Worm (Caenorhabditis elegans): ENCODE results near the gene srh-290.

Gene srh-290

DNA sequence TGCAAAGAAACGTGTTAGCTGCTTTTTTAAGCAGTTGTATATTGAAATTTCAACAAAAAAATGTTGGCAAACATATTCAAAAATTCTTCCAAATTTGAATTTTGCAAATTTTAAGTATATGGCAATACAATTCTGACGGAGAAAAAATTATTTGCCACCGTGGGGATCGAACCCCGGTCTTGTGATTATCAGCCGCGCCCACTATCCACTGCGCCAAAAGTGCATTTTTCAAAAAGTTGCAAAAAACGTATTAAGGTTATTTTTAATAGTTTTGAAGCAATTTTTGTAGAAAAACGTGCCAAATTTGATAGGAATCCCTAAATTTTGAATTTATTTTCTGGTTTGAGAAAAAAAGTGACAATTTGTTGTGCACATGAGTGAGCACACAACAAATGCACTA, 5.9 kb upstream of the srh-290 start:
- TF ChIP-seq W03F9.2 (tag; optimal IDR thresholded peaks at IDR 0.05) (no peak), dao-5 (tag; optimal IDR thresholded peaks at IDR 0.05) (no peak), him-1 (tag; optimal IDR thresholded peaks at IDR 0.05) (no peak)

DNA sequence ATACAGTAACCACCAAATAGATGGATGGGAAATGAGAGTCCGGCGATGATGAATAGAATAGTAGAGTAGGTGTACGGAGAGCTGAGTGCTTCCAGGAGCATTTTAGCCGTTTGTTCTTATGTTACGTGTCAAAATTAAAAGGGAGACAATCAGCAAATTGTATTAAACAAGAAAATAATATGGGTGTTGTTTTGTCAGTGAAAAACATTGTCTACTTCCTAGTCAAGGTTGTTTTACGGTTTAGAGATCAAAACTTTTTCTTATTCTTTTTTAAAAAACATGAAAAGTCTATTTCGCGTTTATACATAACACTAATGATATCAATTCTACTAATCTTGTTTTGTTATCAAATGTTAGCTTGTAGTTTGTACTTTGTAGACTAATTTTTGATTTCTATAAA, 3.7 kb downstream of the srh-290 start, which contains the start of gene srh-289:
TSS of gene srh-289 (minus strand) at position 101 of the 400 bp plus-strand sequence.
- TF ChIP-seq him-1 (tag; optimal IDR thresholded peaks at IDR 0.05) (no peak), dao-5 (tag; optimal IDR thresholded peaks at IDR 0.05) (no peak), W03F9.2 (tag; optimal IDR thresholded peaks at IDR 0.05) (no peak)

DNA sequence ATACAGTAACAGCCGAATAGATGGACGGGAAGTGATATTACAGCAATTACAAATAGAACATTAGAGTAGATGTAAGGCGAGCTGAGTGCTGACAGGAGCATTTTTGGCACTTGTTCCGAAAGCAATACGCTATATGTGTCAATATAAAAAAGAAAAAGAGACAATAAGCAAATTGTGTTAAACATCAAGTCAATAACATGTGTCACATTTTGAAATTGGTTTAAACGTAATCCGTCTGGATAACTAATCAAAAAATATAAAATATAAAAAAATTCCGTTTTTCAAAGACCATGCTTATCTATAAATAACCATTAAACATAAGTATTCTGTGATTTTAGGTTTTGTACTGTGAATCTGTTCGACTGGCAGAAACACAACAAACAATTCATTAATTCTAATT, 5.4 kb downstream of the srh-290 start, which contains the start of gene srh-288:
TSS of gene srh-288 (minus strand) at position 101 of the 400 bp plus-strand sequence.
- TF ChIP-seq him-1 (tag; optimal IDR thresholded peaks at IDR 0.05) (no peak), W03F9.2 (tag; optimal IDR thresholded peaks at IDR 0.05) (no peak), dao-5 (tag; optimal IDR thresholded peaks at IDR 0.05) (no peak)

- TF ChIP-seq W03F9.2 (tag; optimal IDR thresholded peaks at IDR 0.05) (no peak), dao-5 (tag; optimal IDR thresholded peaks at IDR 0.05) (no peak), him-1 (tag; optimal IDR thresholded peaks at IDR 0.05) (no peak)
Measured at ce11 chrV:17798789-17799188, 8.5 kb downstream of the srh-290 start, which contains the start of gene srx-18. srx-18 (minus strand) TSS chrV:17798889.

- TF ChIP-seq him-1 (tag; optimal IDR thresholded peaks at IDR 0.05) (no peak), W03F9.2 (tag; optimal IDR thresholded peaks at IDR 0.05) (no peak), dao-5 (tag; optimal IDR thresholded peaks at IDR 0.05) (no peak)
Measured at ce11 chrV:17800538-17800937, 10.2 kb downstream of the srh-290 start, which contains the start of gene srh-287. srh-287 (plus strand) TSS chrV:17800838.

DNA sequence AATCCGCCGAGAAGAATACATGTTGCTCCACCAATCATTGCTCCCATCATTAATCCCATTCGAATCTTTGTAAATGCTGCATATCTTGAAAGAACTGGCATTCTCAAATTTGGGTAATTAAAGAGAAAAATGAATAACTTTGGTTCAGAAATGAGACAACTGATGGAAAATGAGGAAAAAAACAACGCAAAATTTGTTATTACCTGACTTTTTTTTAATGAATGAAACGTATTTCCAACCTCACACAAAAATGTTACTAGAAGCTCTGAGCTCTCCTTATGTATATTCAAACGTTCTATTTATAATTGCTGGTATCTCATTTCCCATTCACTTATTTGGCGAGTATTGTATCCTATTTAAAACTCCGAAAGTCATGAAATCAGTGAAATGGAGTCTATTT, 12.2 kb downstream of the srh-290 start, which contains the start of the genes Y94A7B.11 and srh-292:
TSS of gene Y94A7B.11 (minus strand) at position 101 of the 400 bp plus-strand sequence.
TSS of gene srh-292 (plus strand) at position 251 of the 400 bp plus-strand sequence.
- no peak for TF ChIP-seq him-1 (tag; optimal IDR thresholded peaks at IDR 0.05)

DNA sequence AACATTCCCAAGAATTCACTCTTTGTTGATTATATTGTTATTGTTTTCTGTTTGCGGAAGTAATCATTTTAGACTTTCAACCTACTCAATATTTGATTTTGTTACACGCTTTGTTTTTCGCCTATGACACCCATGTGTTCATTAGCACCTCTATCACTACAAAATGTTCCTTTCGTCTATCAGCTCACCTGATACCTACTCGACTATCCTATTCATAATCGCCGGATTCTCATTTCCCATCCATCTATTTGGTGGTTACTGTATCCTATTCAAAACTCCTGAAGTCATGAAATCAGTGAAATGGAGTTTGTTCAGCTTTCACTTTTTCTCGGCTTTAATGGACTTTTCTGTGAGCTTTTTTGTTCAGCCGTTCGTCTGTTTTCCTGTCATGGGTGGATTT, 15.0 kb downstream of the srh-290 start, which contains the start of gene srh-291:
TSS of gene srh-291 (plus strand) at position 301 of the 400 bp plus-strand sequence.
- TF ChIP-seq him-1 (tag; optimal IDR thresholded peaks at IDR 0.05), result no peak
- TF ChIP-seq dao-5 (tag; optimal IDR thresholded peaks at IDR 0.05), result no peak
- TF ChIP-seq W03F9.2 (tag; optimal IDR thresholded peaks at IDR 0.05), result no peak

ce11 chrV:17810053-17810452, 19.8 kb downstream of the srh-290 start, which contains the start of gene srh-296:
srh-296 (plus strand) TSS chrV:17810353.
- TF ChIP-seq dao-5 (tag; optimal IDR thresholded peaks at IDR 0.05) (no peak), W03F9.2 (tag; optimal IDR thresholded peaks at IDR 0.05) (no peak), him-1 (tag; optimal IDR thresholded peaks at IDR 0.05) (no peak)

DNA sequence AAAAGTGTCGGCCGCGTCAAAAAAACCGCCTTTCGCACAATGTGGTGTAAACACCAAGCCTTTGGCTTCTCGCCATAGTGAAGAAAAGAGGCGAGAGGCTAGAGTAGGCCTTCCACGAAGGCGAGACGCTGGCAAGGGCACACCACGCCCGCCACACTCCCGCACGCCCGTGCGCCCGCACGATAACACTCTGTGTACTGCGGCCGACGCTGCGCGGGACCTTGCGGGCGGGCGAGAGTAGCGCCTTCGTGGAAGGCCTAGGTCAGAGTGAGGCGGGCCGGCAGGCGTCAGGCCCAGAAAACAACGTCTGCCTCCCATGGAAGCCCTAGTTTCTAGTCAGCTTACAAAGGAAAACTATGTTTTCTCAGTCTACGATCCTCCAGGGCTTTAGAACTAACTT, 21.8 kb downstream of the srh-290 start:
- TF ChIP-seq W03F9.2 (tag; optimal IDR thresholded peaks at IDR 0.05), result no peak
- no peak for TF ChIP-seq dao-5 (tag; optimal IDR thresholded peaks at IDR 0.05)
- no peak for TF ChIP-seq him-1 (tag; optimal IDR thresholded peaks at IDR 0.05)

DNA sequence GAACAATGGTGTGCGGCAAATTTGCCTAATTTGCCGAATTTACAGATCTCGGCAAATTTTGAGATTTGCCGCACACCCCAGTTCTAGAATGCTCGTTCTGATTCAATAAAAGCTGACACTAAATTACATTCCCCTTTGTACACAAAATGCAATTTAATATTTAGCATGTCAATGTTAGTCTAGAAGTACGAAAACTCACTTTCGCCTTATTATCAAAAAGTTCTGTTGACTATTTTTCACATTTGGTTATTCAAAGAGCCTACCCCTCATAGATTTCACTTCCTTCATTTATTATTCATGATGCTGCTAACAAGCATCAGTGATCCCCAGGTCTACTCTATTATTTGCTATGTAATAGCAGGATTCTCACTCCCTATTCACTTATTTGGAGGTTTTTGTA, 28.3 kb downstream of the srh-290 start, which contains the start of gene srh-298:
TSS of gene srh-298 (plus strand) at position 301 of the 400 bp plus-strand sequence.
- no peak for TF ChIP-seq dao-5 (tag; optimal IDR thresholded peaks at IDR 0.05)
- TF ChIP-seq him-1 (tag; optimal IDR thresholded peaks at IDR 0.05), result no peak
- TF ChIP-seq W03F9.2 (tag; optimal IDR thresholded peaks at IDR 0.05), result no peak

- TF ChIP-seq him-1 (tag; optimal IDR thresholded peaks at IDR 0.05), result no peak
- no peak for TF ChIP-seq dao-5 (tag; optimal IDR thresholded peaks at IDR 0.05)
- TF ChIP-seq W03F9.2 (tag; optimal IDR thresholded peaks at IDR 0.05), result no peak
Measured at ce11 chrV:17819704-17820103, 29.4 kb downstream of the srh-290 start.

DNA sequence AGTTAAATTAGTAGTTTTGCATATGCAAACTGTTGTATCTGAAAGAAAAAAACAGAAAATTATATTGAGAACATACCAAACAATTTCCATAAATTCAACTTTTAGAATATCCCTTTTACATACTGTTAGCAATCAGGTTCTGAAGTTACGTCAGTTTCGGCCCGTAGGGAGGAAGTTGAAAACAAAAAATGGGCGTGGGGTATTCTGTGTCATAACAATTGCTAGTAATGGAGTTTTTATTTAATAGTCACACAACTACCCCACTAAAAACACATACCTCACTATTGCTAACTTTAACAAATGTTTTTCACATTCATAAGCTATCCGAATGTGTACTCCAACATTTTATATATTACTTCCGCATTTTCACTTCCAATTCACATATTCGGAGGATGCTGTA, 31.5 kb downstream of the srh-290 start, which contains the start of gene srh-300:
TSS of gene srh-300 (plus strand) at position 301 of the 400 bp plus-strand sequence.
- no peak for TF ChIP-seq W03F9.2 (tag; optimal IDR thresholded peaks at IDR 0.05)
- TF ChIP-seq him-1 (tag; optimal IDR thresholded peaks at IDR 0.05), result no peak
- TF ChIP-seq dao-5 (tag; optimal IDR thresholded peaks at IDR 0.05), result no peak

- TF ChIP-seq him-1 (tag; optimal IDR thresholded peaks at IDR 0.05) (no peak), W03F9.2 (tag; optimal IDR thresholded peaks at IDR 0.05) (no peak), dao-5 (tag; optimal IDR thresholded peaks at IDR 0.05) (no peak)
Measured at ce11 chrV:17824610-17825009, 34.3 kb downstream of the srh-290 start, which contains the start of gene srh-301. srh-301 (plus strand) TSS chrV:17824910.

- no peak for TF ChIP-seq dao-5 (tag; optimal IDR thresholded peaks at IDR 0.05)
Measured at ce11 chrV:17828310-17828709, 38.0 kb downstream of the srh-290 start, which contains the start of gene srh-304. srh-304 (plus strand) TSS chrV:17828610.

- TF ChIP-seq dao-5 (tag; optimal IDR thresholded peaks at IDR 0.05) (no peak), W03F9.2 (tag; optimal IDR thresholded peaks at IDR 0.05) (no peak), him-1 (tag; optimal IDR thresholded peaks at IDR 0.05) (no peak)
Measured at ce11 chrV:17831350-17831749, 41.1 kb downstream of the srh-290 start, which contains the start of gene srh-303. srh-303 (plus strand) TSS chrV:17831650.
